Worm (Caenorhabditis elegans): ENCODE data around the gene Y40A1A.2.

DNA sequence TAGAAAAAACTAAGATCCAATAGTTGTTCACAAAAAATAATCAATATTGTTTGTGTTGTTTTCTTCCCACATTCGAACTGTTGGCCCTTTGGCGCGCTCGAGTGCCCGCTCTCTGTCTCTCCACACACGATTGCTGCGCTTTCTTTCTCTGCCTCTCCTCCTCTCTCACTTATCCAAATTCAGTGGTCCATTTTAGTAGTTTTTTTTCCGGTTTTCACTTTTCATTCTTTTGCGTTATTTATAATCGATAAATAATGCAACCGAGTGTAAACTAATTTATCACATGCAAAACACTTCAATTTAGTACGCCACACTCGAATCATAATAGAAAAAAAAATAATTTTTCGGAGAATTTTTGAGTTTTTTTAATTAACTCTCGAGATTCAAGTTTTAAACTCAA lies 10.0 kb downstream of the Y40A1A.2 start:
- TF ChIP-seq tbx-37 (GFP tag; conservative IDR thresholded peaks at IDR 0.05) (no peak), pes-1 (GFP tag; IDR thresholded peaks at IDR 0.05) (no peak), ama-1 (optimal IDR thresholded peaks at IDR 0.05) (no peak), ceh-13 (GFP tag; optimal IDR thresholded peaks at IDR 0.05) (no peak), F13C5.2 (tag; optimal IDR thresholded peaks at IDR 0.05) (no peak), ceh-36 (tag; optimal IDR thresholded peaks at IDR 0.05) (no peak), B0310.2 (tag; optimal IDR thresholded peaks at IDR 0.05) (no peak), flt-1 (GFP tag; IDR thresholded peaks at IDR 0.05) (no peak), sea-1 (GFP tag; conservative IDR thresholded peaks at IDR 0.05) (no peak), hmbx-1 (tag; optimal IDR thresholded peaks at IDR 0.05) (no peak), aly-1 (tag; optimal IDR thresholded peaks at IDR 0.05) (no peak), hmg-4 (GFP tag; optimal IDR thresholded peaks at IDR 0.05) (no peak), tra-4 (tag; optimal IDR thresholded peaks at IDR 0.05) (no peak)

Data from whole organism, early embryonic.